Fruit fly (Drosophila melanogaster): ENCODE data around the gene sowah.

sowah gene

DNA sequence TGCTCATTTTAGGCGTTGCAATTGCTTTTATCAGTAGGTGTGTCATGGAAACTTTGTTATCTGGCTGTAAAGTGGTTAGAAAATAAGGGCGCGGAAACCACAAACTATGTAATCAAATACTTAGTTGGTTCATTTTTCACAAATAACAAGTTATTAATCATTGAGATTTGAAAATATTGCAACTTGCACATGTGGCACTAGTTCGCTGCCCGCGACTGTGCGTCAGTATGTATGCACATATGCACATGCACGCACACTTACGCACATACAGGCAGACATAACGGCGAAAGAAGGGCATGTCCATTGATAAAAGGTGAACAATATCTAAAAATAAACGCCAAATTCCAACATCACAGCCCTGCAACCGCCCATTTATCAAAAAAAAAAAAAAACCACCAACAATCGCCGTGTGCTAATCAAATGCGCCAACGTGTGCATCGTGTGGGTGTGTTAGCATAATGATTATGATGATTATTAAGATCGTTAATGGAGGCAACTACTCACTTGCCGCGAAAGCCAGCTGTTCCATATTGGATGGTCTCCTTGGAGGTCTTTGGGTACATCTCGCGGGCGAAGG is 42.8 kb downstream of the sowah start:
- TF ChIP-seq cad (GFP tag; optimal IDR thresholded peaks at IDR 0.05) (no peak), grn (GFP tag; optimal IDR thresholded peaks at IDR 0.05) (peak; percentile 57), bigmax (GFP tag; optimal IDR thresholded peaks at IDR 0.05) (no peak), Rfx (GFP tag; IDR thresholded peaks at IDR 0.05) (0 out of 2 replicates have a peak, but pooled peaks have one; percentile 24), CG12104 (GFP tag; optimal IDR thresholded peaks at IDR 0.05) (peak; percentile 17), CG1529 (GFP tag; optimal IDR thresholded peaks at IDR 0.05) (peak; percentile 25), fu2 (GFP tag; optimal IDR thresholded peaks at IDR 0.05) (no peak), CHES-1-like (GFP tag; optimal IDR thresholded peaks at IDR 0.05) (no peak), tna (GFP tag; IDR thresholded peaks at IDR 0.05; ENCODE audit: partially characterized antibody) (no peak), eyg (GFP tag; optimal IDR thresholded peaks at IDR 0.05) (peak; percentile 12), HLHmδ (GFP tag; optimal IDR thresholded peaks at IDR 0.05) (no peak), CG5180 (GFP tag; optimal IDR thresholded peaks at IDR 0.05) (peak; percentile 25), gt (GFP tag; IDR thresholded peaks at IDR 0.05) (no peak), trh (GFP tag; optimal IDR thresholded peaks at IDR 0.05) (no peak), Camta (GFP tag; optimal IDR thresholded peaks at IDR 0.05) (peak; percentile 14), CG4820 (GFP tag; optimal IDR thresholded peaks at IDR 0.05) (peak; percentile 18), CG10147 (GFP tag; optimal IDR thresholded peaks at IDR 0.05) (no peak), CG13894 (tag; optimal IDR thresholded peaks at IDR 0.05) (no peak), B-H2 (GFP tag; optimal IDR thresholded peaks at IDR 0.05) (no peak), Dfd (GFP tag; optimal IDR thresholded peaks at IDR 0.05) (no peak), schlank (tag; optimal IDR thresholded peaks at IDR 0.05) (no peak), hb (GFP tag; IDR thresholded peaks at IDR 0.05; ENCODE audit: partially characterized antibody) (no peak), sd (tag; optimal IDR thresholded peaks at IDR 0.05) (no peak), bab2 (GFP tag; optimal IDR thresholded peaks at IDR 0.05) (no peak), pan (optimal IDR thresholded peaks at IDR 0.05) (no peak), pan (GFP tag; optimal IDR thresholded peaks at IDR 0.05 in 1 of 2, IDR thresholded peaks at IDR 0.05 in 1 of 2) (peak in 1 of 2 experiments; percentile 60), Nf-YB (GFP tag; optimal IDR thresholded peaks at IDR 0.05) (peak; percentile 12), CG1603 (tag; optimal IDR thresholded peaks at IDR 0.05) (peak; percentile 75), CG5245 (GFP tag; optimal IDR thresholded peaks at IDR 0.05) (peak; percentile 27), CG11723 (GFP tag; optimal IDR thresholded peaks at IDR 0.05) (no peak), CG14014 (GFP tag; IDR thresholded peaks at IDR 0.05) (0 out of 2 replicates have a peak, but pooled peaks have one; percentile 35), kay (GFP tag; optimal IDR thresholded peaks at IDR 0.05) (peak; percentile 34), gem (tag; optimal IDR thresholded peaks at IDR 0.05) (peak; percentile 62), jing (GFP tag; optimal IDR thresholded peaks at IDR 0.05) (no peak), Xrp1 (GFP tag; IDR thresholded peaks at IDR 0.05) (peak; percentile 71), Usf (GFP tag; optimal IDR thresholded peaks at IDR 0.05) (no peak), caup (GFP tag; optimal IDR thresholded peaks at IDR 0.05; ENCODE audit: severe bottlenecking) (peak; percentile 19), pum (GFP tag; optimal IDR thresholded peaks at IDR 0.05) (peak; percentile 0), NFAT (GFP tag; IDR thresholded peaks at IDR 0.05) (no peak), CG15479 (GFP tag; optimal IDR thresholded peaks at IDR 0.05) (no peak), Doc2 (GFP tag; IDR thresholded peaks at IDR 0.05) (no peak), CG6813 (GFP tag; optimal IDR thresholded peaks at IDR 0.05) (peak; percentile 31), CG7357 (GFP tag; IDR thresholded peaks at IDR 0.05) (0 out of 3 replicates have a peak, but pooled peaks have one; percentile 29), ham (GFP tag; IDR thresholded peaks at IDR 0.05) (no peak), h (optimal IDR thresholded peaks at IDR 0.05) (no peak), CG32767 (GFP tag; IDR thresholded peaks at IDR 0.05) (peak; percentile 58; the same call in 1 of the 2 replicates), prd (optimal IDR thresholded peaks at IDR 0.05) (no peak), prd (GFP tag; IDR thresholded peaks at IDR 0.05) (peak; percentile 53; the same call in 2 of the 3 replicates), Nf-YC (tag; optimal IDR thresholded peaks at IDR 0.05) (peak; percentile 19), dmrt11E (tag; optimal IDR thresholded peaks at IDR 0.05) (peak; percentile 42), CG9727 (GFP tag; optimal IDR thresholded peaks at IDR 0.05) (peak; percentile 29)
